Fruit fly (Drosophila melanogaster) whole organism, embryonic: Measurements from ENCODE around the gene CG15412.

Experiments used
- B-H1 ChIP-seq: fragments of 200-800 bp; sonication (Bioruptor generic); IDR thresholded peaks from 3 replicates; pipeline ENCODE4 v1.3.6; 2022; ENCODE audit warnings: missing biosample characterization, missing genetic modification characterization
- Blimp-1 ChIP-seq: fragments of 200-800 bp; sonication (Bioruptor generic); optimal IDR thresholded peaks from 3 replicates; lab custom pipeline; 2018; ENCODE audit warnings: missing biosample characterization, missing genetic modification characterization, mild to moderate bottlenecking, moderate library complexity, missing genetic modification reagents
- CG12071 ChIP-seq: fragments of 200-800 bp; sonication (Bioruptor generic); optimal IDR thresholded peaks from 3 replicates; lab custom pipeline; 2018; ENCODE audit warnings: missing biosample characterization, mild to moderate bottlenecking, missing genetic modification characterization
- CG13894 ChIP-seq: fragments of 200-800 bp; sonication (Bioruptor generic); optimal IDR thresholded peaks from 3 replicates; lab custom pipeline; 2018; ENCODE audit warnings: missing biosample characterization, mild to moderate bottlenecking, missing genetic modification characterization, moderate library complexity
- CG1647 ChIP-seq: fragments of 200-800 bp; sonication (Bioruptor generic); optimal IDR thresholded peaks from 3 replicates; lab custom pipeline; 2016; ENCODE audit warnings: missing biosample characterization, missing genetic modification characterization
- CG18599 ChIP-seq: fragments of 200-800 bp; sonication (Bioruptor generic); optimal IDR thresholded peaks from 3 replicates; lab custom pipeline; 2017; ENCODE audit warnings: missing biosample characterization, missing genetic modification characterization, mild to moderate bottlenecking, moderate library complexity, missing genetic modification reagents
- CG33213 ChIP-seq: fragments of 200-800 bp; sonication (Bioruptor generic); optimal IDR thresholded peaks from 3 replicates; lab custom pipeline; 2016; ENCODE audit warnings: missing biosample characterization, missing genetic modification characterization
- CG3726 ChIP-seq: fragments of 200-800 bp; sonication (Bioruptor generic); IDR thresholded peaks from 3 replicates; pipeline ENCODE4, ENCODE4 v1.3.6; 2022; ENCODE audit warnings: missing biosample characterization, missing genetic modification characterization
- CG43689 ChIP-seq: fragments of 200-800 bp; sonication (Bioruptor generic); IDR thresholded peaks from 2 replicates; pipeline ENCODE4 v1.3.6; 2022; ENCODE audit warnings: missing biosample characterization, missing genetic modification characterization
- CG8359 ChIP-seq: fragments of 200-800 bp; sonication (Bioruptor generic); optimal IDR thresholded peaks from 2 replicates; lab custom pipeline; 2017; ENCODE audit warnings: missing biosample characterization, mild to moderate bottlenecking, missing genetic modification characterization, borderline replicate concordance
- D ChIP-seq, 2 experiments: fragments of 200-800 bp in 1 of 2; fragments of >200 bp in 1 of 2; sonication (Bioruptor generic) in 1 of 2; optimal IDR thresholded peaks; 2 replicates in 1 of 2; 3 replicates in 1 of 2; lab custom pipeline; 2017; ENCODE audit warnings: mild to moderate bottlenecking in 1 of 2, missing biosample characterization in 1 of 2, missing genetic modification characterization in 1 of 2, missing genetic modification reagents in 1 of 2
- D19A ChIP-seq: fragments of 200-800 bp; optimal IDR thresholded peaks from 3 replicates; lab custom pipeline; 2019; ENCODE audit warnings: missing biosample characterization, mild to moderate bottlenecking, missing genetic modification characterization, moderate library complexity
- Deaf1 ChIP-seq: fragments of 200-800 bp; optimal IDR thresholded peaks from 3 replicates; lab custom pipeline; 2019; ENCODE audit warnings: missing biosample characterization, mild to moderate bottlenecking, missing genetic modification characterization, moderate library complexity
- Drgx ChIP-seq: fragments of 200-800 bp; sonication (Bioruptor generic); IDR thresholded peaks from 2 replicates; pipeline ENCODE4 v1.3.6; 2022; ENCODE audit warnings: missing biosample characterization, missing genetic modification characterization
- Ets65A ChIP-seq: fragments of 200-800 bp; sonication (Bioruptor generic); peaks from one replicate; lab custom pipeline; 2016; ENCODE audit warnings: missing biosample characterization, missing genetic modification characterization
- Gug ChIP-seq: fragments of 200-800 bp; sonication (Bioruptor generic); IDR thresholded peaks from 4 replicates; pipeline ENCODE4 v1.3.6; 2022; ENCODE audit warnings: missing biosample characterization, missing genetic modification characterization
- Hmx ChIP-seq: fragments of 200-800 bp; sonication (Bioruptor generic); optimal IDR thresholded peaks from 2 replicates; lab custom pipeline; 2016; ENCODE audit warnings: missing biosample characterization, missing genetic modification characterization
- Hsf ChIP-seq: fragments of 200-800 bp; sonication (Bioruptor generic); optimal IDR thresholded peaks from 3 replicates; lab custom pipeline; 2016; ENCODE audit warnings: missing biosample characterization, missing genetic modification characterization
- Lpt ChIP-seq: fragments of >200 bp; optimal IDR thresholded peaks from 2 replicates; lab custom pipeline; 2018; ENCODE audit warnings: missing biosample characterization, missing genetic modification characterization
- Max ChIP-seq: fragments of 200-800 bp; sonication (Bioruptor generic); optimal IDR thresholded peaks from 2 replicates; lab custom pipeline; 2016; ENCODE audit warnings: missing biosample characterization, mild to moderate bottlenecking, missing genetic modification characterization
- Med ChIP-seq: fragments of 200-800 bp; sonication (Bioruptor generic); peaks from one replicate; lab custom pipeline; 2016; ENCODE audit warnings: missing biosample characterization, missing genetic modification characterization, mild to moderate bottlenecking, inconsistent platforms, moderate library complexity
- Pdp1 ChIP-seq, 2 experiments: fragments of 200-800 bp; sonication (Bioruptor generic); optimal IDR thresholded peaks; 3 replicates each; lab custom pipeline; 2016; ENCODE audit warnings: missing biosample characterization in 2 of 2, missing genetic modification characterization in 2 of 2, mild to moderate bottlenecking in 1 of 2, moderate library complexity in 1 of 2
- Ravus ChIP-seq: fragments of 200-800 bp; sonication (Bioruptor generic); IDR thresholded peaks from 2 replicates; pipeline ENCODE4 v1.3.6; 2022; ENCODE audit warnings: missing biosample characterization, missing genetic modification characterization
- Xrp1 ChIP-seq: fragments of 200-800 bp; sonication (Bioruptor generic); IDR thresholded peaks from 2 replicates; pipeline ENCODE4 v1.3.6; 2022; ENCODE audit warnings: missing biosample characterization, missing genetic modification characterization
- amos ChIP-seq: fragments of 200-800 bp; sonication (Bioruptor generic); IDR thresholded peaks from 2 replicates; pipeline ENCODE4 v1.3.6; 2022; ENCODE audit warnings: missing biosample characterization, missing genetic modification characterization; ENCODE audit not compliant: partially characterized antibody
- cas ChIP-seq: fragments of 200-800 bp; sonication (Bioruptor generic); IDR thresholded peaks from 2 replicates; pipeline ENCODE4 v1.3.6; 2022; ENCODE audit warnings: missing biosample characterization, missing genetic modification characterization
- chinmo ChIP-seq: fragments of 200-800 bp; sonication (Bioruptor generic); IDR thresholded peaks from 4 replicates; pipeline ENCODE4 v1.3.6; 2022; ENCODE audit warnings: missing biosample characterization, missing genetic modification characterization; ENCODE audit not compliant: partially characterized antibody
- danr ChIP-seq: fragments of 200-800 bp; sonication (Bioruptor generic); IDR thresholded peaks from 2 replicates; pipeline ENCODE4 v1.3.6; 2022; ENCODE audit warnings: missing biosample characterization, missing genetic modification characterization
- dysf ChIP-seq: fragments of 200-800 bp; sonication (Bioruptor generic); IDR thresholded peaks from 3 replicates; pipeline ENCODE4 v1.3.6; 2022; ENCODE audit warnings: missing biosample characterization, missing genetic modification characterization
- exex ChIP-seq: fragments of 200-800 bp; sonication (Bioruptor generic); optimal IDR thresholded peaks from 4 replicates; lab custom pipeline; 2018; ENCODE audit warnings: missing biosample characterization, mild to moderate bottlenecking, missing genetic modification characterization, moderate library complexity
- fd3F ChIP-seq: fragments of 200-800 bp; sonication (Bioruptor generic); optimal IDR thresholded peaks from 2 replicates; lab custom pipeline; 2018; ENCODE audit warnings: missing biosample characterization, mild to moderate bottlenecking, missing genetic modification characterization, moderate library complexity
- gfzf ChIP-seq: fragments of 200-800 bp; sonication (Bioruptor generic); optimal IDR thresholded peaks from 2 replicates; lab custom pipeline; 2016; ENCODE audit warnings: missing biosample characterization, mild to moderate bottlenecking, missing genetic modification characterization, moderate library complexity
- knrl ChIP-seq: fragments of 200-800 bp; sonication (Bioruptor generic); IDR thresholded peaks from 3 replicates; pipeline ENCODE4 v1.3.6; 2022; ENCODE audit warnings: missing biosample characterization, missing genetic modification characterization; ENCODE audit not compliant: partially characterized antibody
- mam ChIP-seq: fragments of 200-800 bp; sonication (Bioruptor generic); optimal IDR thresholded peaks from 3 replicates; lab custom pipeline; 2016; ENCODE audit warnings: missing biosample characterization, missing genetic modification characterization
- mirr ChIP-seq: fragments of 200-800 bp; sonication (Bioruptor generic); optimal IDR thresholded peaks from 3 replicates; lab custom pipeline; 2018; ENCODE audit warnings: missing biosample characterization, mild to moderate bottlenecking, missing genetic modification characterization
- onecut ChIP-seq: fragments of 200-800 bp; sonication (Bioruptor generic); IDR thresholded peaks from 2 replicates; pipeline ENCODE4 v1.3.6; 2022; ENCODE audit warnings: missing biosample characterization, missing genetic modification characterization
- pan ChIP-seq, 4 experiments: fragments of >200 bp in 3 of 4; fragments of 200-800 bp in 1 of 4; sonication (Bioruptor generic) in 1 of 4; optimal IDR thresholded peaks in 3 of 4; IDR thresholded peaks in 1 of 4; 2 replicates each; pipeline versions ENCODE4 v1.3.6 to Lab custom; 2017 to 2022; ENCODE audit warnings: missing biosample characterization in 2 of 4, missing genetic modification characterization in 2 of 4, mixed read lengths in 1 of 4
- pita ChIP-seq: fragments of 200-800 bp; sonication (Bioruptor generic); optimal IDR thresholded peaks from 2 replicates; lab custom pipeline; 2017; ENCODE audit warnings: missing biosample characterization, mild to moderate bottlenecking, missing genetic modification characterization
- ranshi ChIP-seq: fragments of 200-800 bp; sonication (Bioruptor generic); IDR thresholded peaks from 2 replicates; pipeline ENCODE4 v1.3.6; 2022; ENCODE audit warnings: missing biosample characterization, missing genetic modification characterization
- scrt ChIP-seq: fragments of 200-800 bp; sonication (Bioruptor generic); optimal IDR thresholded peaks from 2 replicates; lab custom pipeline; 2018; ENCODE audit warnings: missing biosample characterization, mild to moderate bottlenecking, missing genetic modification characterization, moderate library complexity
- slbo ChIP-seq: fragments of 200-800 bp; sonication (Bioruptor generic); IDR thresholded peaks from 2 replicates; pipeline ENCODE4 v1.3.6; 2022; ENCODE audit warnings: missing biosample characterization, missing genetic modification characterization
- sob ChIP-seq: fragments of 200-800 bp; sonication (Bioruptor generic); IDR thresholded peaks from 2 replicates; pipeline ENCODE4 v1.3.6; 2022; ENCODE audit warnings: missing biosample characterization, missing genetic modification characterization
- stc ChIP-seq: fragments of 200-800 bp; sonication (Bioruptor generic); IDR thresholded peaks from 2 replicates; pipeline ENCODE4 v1.3.6; 2022; ENCODE audit warnings: missing biosample characterization, missing genetic modification characterization
- sug ChIP-seq: fragments of 200-800 bp; optimal IDR thresholded peaks from 2 replicates; lab custom pipeline; 2019; ENCODE audit warnings: missing biosample characterization, mild to moderate bottlenecking, missing genetic modification characterization, moderate library complexity
- trh ChIP-seq: fragments of 200-800 bp; sonication (Bioruptor generic); optimal IDR thresholded peaks from 2 replicates; lab custom pipeline; 2016; ENCODE audit warnings: missing biosample characterization, missing genetic modification characterization
- ttk ChIP-seq: fragments of 200-800 bp; sonication (Bioruptor generic); IDR thresholded peaks from 2 replicates; pipeline ENCODE4 v2.1.2; 2022; ENCODE audit warnings: missing biosample characterization, missing genetic modification characterization
- wek ChIP-seq: fragments of 200-800 bp; sonication (Bioruptor generic); optimal IDR thresholded peaks from 3 replicates; lab custom pipeline; 2018; ENCODE audit warnings: missing biosample characterization, mild to moderate bottlenecking, missing genetic modification characterization, moderate library complexity

The CG15412 gene

dm6 chr2L:3372483-3372929 is 3.0 kb downstream of the CG15412 start (continued):
- TF ChIP-seq Xrp1 (GFP tag; lab: Robert Waterston, UW) (0 out of 2 replicates have a peak, but pooled peaks have one; percentile 48), CG8359 (GFP tag; lab: Kevin White, UChicago) (no peak), B-H1 (GFP tag; lab: Robert Waterston, UW) (no peak), Hmx (GFP tag; lab: Kevin White, UChicago) (no peak), stc (GFP tag; lab: Robert Waterston, UW) (no peak), CG33213 (GFP tag; lab: Kevin White, UChicago) (peak; percentile 19), sob (GFP tag; lab: Robert Waterston, UW) (no peak), CG3726 (no peak), CG18599 (no peak), knrl (GFP tag; lab: Robert Waterston, UW) (peak; percentile 49; the same call in 2 of the 3 replicates), gfzf (GFP tag; lab: Kevin White, UChicago) (no peak), amos (GFP tag; lab: Robert Waterston, UW) (peak; percentile 54), CG13894 (tag; lab: Kevin White, UChicago) (no peak), Hsf (GFP tag; lab: Kevin White, UChicago) (peak; percentile 2)
- TF ChIP-seq, all 482 proteins: peak for 71

- peak; percentile 76 for TF ChIP-seq onecut
- no peak for TF ChIP-seq danr (GFP tag; lab: Robert Waterston, UW)
- no peak for TF ChIP-seq pan (optimal IDR thresholded peaks at IDR 0.05; lab: Kevin White, UChicago)
- TF ChIP-seq pan (GFP tag; optimal IDR thresholded peaks at IDR 0.05 in 1 of 2, IDR thresholded peaks at IDR 0.05 in 1 of 2), result peak in 1 of 2 experiments; percentile 20
- TF ChIP-seq cas (GFP tag; lab: Robert Waterston, UW), result no peak
- TF ChIP-seq Gug (GFP tag; lab: Robert Waterston, UW), result no peak
- peak; percentile 27 for TF ChIP-seq sug
- peak; percentile 8 for TF ChIP-seq mirr (GFP tag; lab: Kevin White, UChicago)
- TF ChIP-seq CG43689 (GFP tag; lab: Robert Waterston, UW), result no peak
- no peak for TF ChIP-seq Lpt (GFP tag; lab: Kevin White, UChicago)
- no peak for TF ChIP-seq ttk
- peak in 1 of 2 experiments; percentile 83 for TF ChIP-seq Pdp1 (GFP tag; optimal IDR thresholded peaks at IDR 0.05; lab: Kevin White, UChicago)
- no peak for TF ChIP-seq wek (GFP tag; lab: Kevin White, UChicago)
- TF ChIP-seq exex (tag; lab: Kevin White, UChicago), result peak; percentile 69
- TF ChIP-seq ranshi (GFP tag; lab: Robert Waterston, UW), result no peak
- TF ChIP-seq scrt (GFP tag; lab: Kevin White, UChicago), result peak; percentile 54
- 0 out of 4 replicates have a peak, but pooled peaks have one; percentile 21 for TF ChIP-seq chinmo (GFP tag; lab: Robert Waterston, UW)
Observed at dm6 chr2L:3371776-3372383, 3.6 kb downstream of the CG15412 start.

- TF ChIP-seq Drgx (GFP tag; lab: Robert Waterston, UW), result peak; percentile 58
- no peak for TF ChIP-seq trh (GFP tag; lab: Kevin White, UChicago)
- TF ChIP-seq fd3F (GFP tag; lab: Kevin White, UChicago), result no peak
- TF ChIP-seq slbo, result 0 out of 2 replicates have a peak, but pooled peaks have one; percentile 30
- TF ChIP-seq Blimp-1 (GFP tag; lab: Kevin White, UChicago), result no peak
- TF ChIP-seq Max (GFP tag; lab: Kevin White, UChicago), result no peak
- TF ChIP-seq Ravus (GFP tag; lab: Robert Waterston, UW), result no peak
- peak; percentile 61 for TF ChIP-seq D19A
- TF ChIP-seq dysf (GFP tag; lab: Robert Waterston, UW), result no peak
- TF ChIP-seq mam (GFP tag; lab: Kevin White, UChicago), result no peak
- TF ChIP-seq D (optimal IDR thresholded peaks at IDR 0.05; lab: Kevin White, UChicago), result no peak
- no peak for TF ChIP-seq D (GFP tag; optimal IDR thresholded peaks at IDR 0.05; lab: Kevin White, UChicago)
- no peak for TF ChIP-seq CG12071 (GFP tag; lab: Kevin White, UChicago)
- peak; percentile 79 for TF ChIP-seq Med (GFP tag; lab: Kevin White, UChicago)
- no peak for TF ChIP-seq CG1647
- TF ChIP-seq Ets65A (GFP tag; lab: Kevin White, UChicago), result peak; percentile 92
- peak; percentile 27 for TF ChIP-seq Deaf1
- no peak for TF ChIP-seq pita (GFP tag; lab: Kevin White, UChicago)
Observed at dm6 chr2L:3371340-3371739, 4.2 kb downstream of the CG15412 start.
